Worm (Caenorhabditis elegans): ENCODE results near the gene C34F11.8.

DNA sequence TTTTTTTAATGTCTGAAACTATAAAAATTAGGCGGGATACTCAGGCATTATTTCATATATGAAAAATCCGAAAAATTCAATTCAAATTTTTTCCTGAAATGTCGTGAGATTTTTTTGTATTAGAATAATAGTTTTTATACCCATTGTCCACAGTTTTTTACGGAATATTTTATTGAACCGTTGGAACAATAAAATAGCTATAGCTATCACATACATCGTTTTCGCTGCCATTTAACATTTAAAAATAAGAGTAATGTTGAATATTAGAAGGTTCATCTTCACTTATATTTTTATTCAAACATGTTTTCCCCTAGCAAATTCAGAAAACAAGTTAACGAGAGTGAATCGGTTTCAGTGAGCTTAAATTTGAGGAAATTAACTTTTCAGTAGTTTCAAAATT lies 39.2 kb downstream of the C34F11.8 start, which contains the start of gene C27D6.15:
- TF ChIP-seq nhr-77 (tag; optimal IDR thresholded peaks at IDR 0.05) (no peak), skn-1 (tag; optimal IDR thresholded peaks at IDR 0.05) (no peak), elt-3 (tag; optimal IDR thresholded peaks at IDR 0.05) (no peak), aly-2 (tag; optimal IDR thresholded peaks at IDR 0.05) (no peak)

All from whole organism, L1 larva.